Worm (Caenorhabditis elegans) whole organism, young adult: ENCODE results near the gene srg-64.

ENCODE experiments used
- F57C9.4 ChIP-seq: sonication (generic microtip); optimal IDR thresholded peaks from 2 replicates; lab custom pipeline; 2017; ENCODE audit warnings: mild to moderate bottlenecking, missing genetic modification characterization, missing compliant biosample characterization
- unc-130 ChIP-seq: sonication (generic microtip); optimal IDR thresholded peaks from 2 replicates; lab custom pipeline; 2016; ENCODE audit warnings: missing genetic modification reagents, missing genetic modification characterization, missing compliant biosample characterization

DNA sequence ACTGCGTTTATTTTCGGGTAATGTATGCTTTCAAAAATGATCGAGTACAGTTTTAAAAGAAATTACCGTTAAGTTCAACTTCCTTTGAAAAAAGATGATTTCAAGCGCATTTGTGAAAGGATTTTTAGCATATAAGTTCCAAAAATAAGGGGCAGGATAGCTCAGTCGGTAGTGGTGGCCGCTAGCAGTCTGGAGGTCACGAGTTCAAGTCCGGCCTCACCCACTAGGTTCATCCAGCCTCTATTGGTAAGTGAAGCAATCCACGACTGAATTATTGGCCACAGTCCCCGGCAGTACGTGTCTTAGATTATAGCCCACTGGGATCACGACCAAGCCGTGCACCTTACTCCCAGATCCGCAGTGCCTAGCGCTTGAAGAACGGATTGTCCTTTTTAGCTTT, 23.5 kb downstream of the srg-64 start:
- TF ChIP-seq unc-130 (GFP tag; lab: Kevin White, UChicago): no peak
- TF ChIP-seq F57C9.4: no peak
